Worm (Caenorhabditis elegans): Measurements from ENCODE around the gene fbxb-19.

DNA sequence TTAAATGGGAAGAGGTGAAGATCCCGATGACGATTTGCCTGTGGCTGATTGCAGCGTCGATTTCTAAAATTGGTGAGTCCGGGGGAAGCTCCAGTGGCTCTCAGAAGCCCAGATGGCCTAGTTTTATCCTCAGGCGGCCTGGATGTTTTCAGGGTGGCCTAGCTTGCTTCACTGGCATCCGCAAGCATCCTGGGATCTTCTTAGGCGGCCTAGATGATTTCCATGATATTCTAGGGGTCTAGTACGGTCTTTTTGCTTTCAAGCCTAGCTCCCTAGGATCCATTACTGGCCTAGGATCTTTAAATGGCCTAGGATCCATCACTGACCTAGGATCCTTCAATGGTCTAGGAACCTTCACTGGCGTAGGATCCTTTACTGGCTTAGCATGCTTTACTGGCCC lies 18.0 kb downstream of the fbxb-19 start:
- no peak for TF ChIP-seq snpc-4 (tag; optimal IDR thresholded peaks at IDR 0.05)
- no peak for TF ChIP-seq ztf-11 (tag; optimal IDR thresholded peaks at IDR 0.05)
- TF ChIP-seq mdl-1 (tag; optimal IDR thresholded peaks at IDR 0.05), result no peak
- no peak for TF ChIP-seq ztf-4 (tag; optimal IDR thresholded peaks at IDR 0.05)
- TF ChIP-seq ama-1 (optimal IDR thresholded peaks at IDR 0.05), result no peak
- no peak for TF ChIP-seq alr-1 (tag; optimal IDR thresholded peaks at IDR 0.05)
- no peak for TF ChIP-seq lin-39 (tag; optimal IDR thresholded peaks at IDR 0.05)
- no peak for TF ChIP-seq lin-13 (GFP tag; optimal IDR thresholded peaks at IDR 0.05)

Data from whole organism, L2 larva.